Worm (Caenorhabditis elegans): Measurements from ENCODE around the gene Y45F10C.2.

Gene Y45F10C.2

DNA sequence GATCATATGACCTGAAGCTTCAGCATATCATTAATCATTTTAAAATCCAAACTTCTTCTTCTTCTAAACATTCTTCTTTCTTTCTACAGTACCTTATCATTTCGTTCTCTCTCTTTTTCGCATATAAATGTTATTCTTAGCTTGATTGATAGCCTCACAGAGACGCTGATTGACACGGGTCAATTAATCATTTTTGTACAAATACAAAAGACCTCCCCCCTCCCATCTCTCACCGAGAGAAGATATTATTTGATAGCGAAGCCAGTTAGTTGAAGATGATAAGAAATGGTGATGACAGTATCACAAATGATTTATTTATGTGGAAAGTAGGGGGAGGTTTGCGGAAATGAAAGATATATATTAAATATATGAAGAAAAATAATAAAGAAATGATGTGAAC, 20.3 kb upstream of the Y45F10C.2 start:
- peak; percentile 52 for TF ChIP-seq elt-2 (tag; optimal IDR thresholded peaks at IDR 0.05)
- no peak for TF ChIP-seq pax-1 (tag; optimal IDR thresholded peaks at IDR 0.05)
- no peak for TF ChIP-seq ama-1 (optimal IDR thresholded peaks at IDR 0.05)
- no peak for TF ChIP-seq nfya-1 (tag; optimal IDR thresholded peaks at IDR 0.05)
- peak; percentile 86 for TF ChIP-seq unc-55 (GFP tag; optimal IDR thresholded peaks at IDR 0.05)
- TF ChIP-seq npax-4 (tag; optimal IDR thresholded peaks at IDR 0.05) = no peak

DNA sequence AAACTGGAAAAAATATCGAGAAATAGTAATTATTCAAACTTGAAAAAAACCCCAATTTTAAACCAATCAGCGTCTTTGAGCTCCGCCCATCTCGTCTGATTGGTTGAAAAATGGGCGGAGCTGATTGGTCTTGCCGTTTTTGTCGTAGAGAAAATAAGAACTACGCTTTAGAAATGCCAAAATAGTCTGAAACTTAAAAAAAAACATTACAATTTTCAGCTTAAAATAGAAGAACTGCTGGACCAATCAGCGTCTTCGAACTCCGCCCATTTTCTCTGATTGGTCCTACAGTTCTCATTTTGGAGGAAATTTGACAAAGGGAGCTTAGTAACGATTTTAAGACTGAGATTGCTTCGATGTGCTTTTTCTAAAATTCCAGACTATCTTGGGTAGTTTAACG, 17.0 kb upstream of the Y45F10C.2 start:
- TF ChIP-seq nfya-1 (tag; optimal IDR thresholded peaks at IDR 0.05) (peak; percentile 77), pat-9 (tag; optimal IDR thresholded peaks at IDR 0.05) (no peak)

ce11 chrIV:13678649-13679048, 16.2 kb upstream of the Y45F10C.2 start, which contains the start of gene srlf-26:
Gene srlf-26, plus strand, starts transcription at chrIV:13678949.
- TF ChIP-seq nhr-232 (tag; optimal IDR thresholded peaks at IDR 0.05) (no peak), rnt-1 (tag; optimal IDR thresholded peaks at IDR 0.05) (no peak), ceh-34 (tag; optimal IDR thresholded peaks at IDR 0.05) (no peak), hlh-30 (tag; optimal IDR thresholded peaks at IDR 0.05; ENCODE audit: insufficient read depth) (no peak), nfya-1 (tag; optimal IDR thresholded peaks at IDR 0.05) (no peak), F13H6.1 (tag; optimal IDR thresholded peaks at IDR 0.05) (no peak), fkh-10 (GFP tag; optimal IDR thresholded peaks at IDR 0.05) (no peak), pqm-1 (tag; optimal IDR thresholded peaks at IDR 0.05) (no peak), hlh-13 (GFP tag; optimal IDR thresholded peaks at IDR 0.05) (no peak), che-1 (tag; optimal IDR thresholded peaks at IDR 0.05) (no peak), lim-6 (tag; optimal IDR thresholded peaks at IDR 0.05) (no peak), pha-2 (tag; optimal IDR thresholded peaks at IDR 0.05) (no peak), ceh-14 (tag; optimal IDR thresholded peaks at IDR 0.05) (no peak), T23F11.4 (GFP tag; optimal IDR thresholded peaks at IDR 0.05) (no peak), ttx-3 (tag; optimal IDR thresholded peaks at IDR 0.05) (no peak)

DNA sequence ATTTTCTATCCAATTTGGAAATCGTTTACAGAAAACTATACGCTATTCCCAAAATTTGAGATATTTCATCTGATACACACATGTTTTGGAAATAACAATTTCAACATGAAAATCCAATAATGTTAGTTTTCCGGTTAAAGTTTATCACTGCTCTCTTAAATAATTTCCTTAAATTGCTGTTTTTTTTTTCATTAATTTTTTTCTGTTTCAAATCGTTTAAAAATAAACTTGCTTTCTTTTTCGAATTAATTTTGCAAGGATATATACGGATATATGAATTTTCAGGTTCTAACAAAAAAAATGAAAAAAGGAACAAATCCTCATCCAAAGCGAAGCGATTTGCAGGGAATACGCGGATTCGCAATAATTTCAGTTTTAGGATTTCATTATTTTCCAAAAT, 11.0 kb upstream of the Y45F10C.2 start, which contains the start of gene oac-48:
oac-48 (plus strand) TSS at position 301 of the 400 bp plus-strand sequence.
- TF ChIP-seq ceh-18 (tag; optimal IDR thresholded peaks at IDR 0.05) (no peak), lin-11 (tag; optimal IDR thresholded peaks at IDR 0.05) (no peak), ceh-6 (GFP tag; optimal IDR thresholded peaks at IDR 0.05) (no peak), unc-3 (GFP tag; conservative IDR thresholded peaks at IDR 0.05) (no peak), unc-3 (tag; optimal IDR thresholded peaks at IDR 0.05) (no peak)

DNA sequence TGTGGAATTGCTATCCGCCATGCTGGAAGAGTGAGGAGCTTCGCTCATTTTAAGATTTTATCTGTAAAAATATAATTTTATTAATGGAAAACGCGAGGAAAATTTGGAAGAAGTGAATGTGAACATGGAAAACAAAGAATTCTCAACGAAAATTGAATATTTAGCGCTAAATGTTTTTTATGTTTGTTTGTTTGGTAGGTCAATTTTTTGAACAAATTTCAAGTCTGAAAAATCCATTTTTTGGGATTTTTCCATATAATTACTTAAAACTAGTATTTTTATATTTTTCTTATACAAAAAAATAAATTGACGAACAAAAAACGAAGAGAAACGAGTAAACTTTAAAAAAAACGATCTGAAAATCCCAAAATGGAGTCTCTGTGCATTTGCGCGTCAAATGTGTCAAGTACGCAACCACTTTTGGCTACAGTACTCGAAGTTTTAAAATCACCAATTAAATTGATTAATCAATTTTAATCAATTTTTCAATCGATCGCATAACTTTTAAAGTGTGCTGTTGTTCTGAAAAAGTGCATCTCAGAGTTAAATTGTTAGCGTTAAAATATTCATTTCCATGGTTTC, 4.5 kb upstream of the Y45F10C.2 start, which contains the start of gene fbxa-215:
fbxa-215 (minus strand) TSS at position 61 of the 582 bp plus-strand sequence.
- TF ChIP-seq sox-4 (tag; optimal IDR thresholded peaks at IDR 0.05) (no peak), ceh-45 (GFP tag; IDR thresholded peaks at IDR 0.05) (no peak), ceh-30 (tag; optimal IDR thresholded peaks at IDR 0.05) (no peak), nhr-11 (tag; optimal IDR thresholded peaks at IDR 0.05) (no peak), ceh-18 (tag; optimal IDR thresholded peaks at IDR 0.05) (no peak), tbx-7 (tag; optimal IDR thresholded peaks at IDR 0.05) (no peak), nfya-1 (tag; optimal IDR thresholded peaks at IDR 0.05) (no peak), ref-2 (tag; optimal IDR thresholded peaks at IDR 0.05) (no peak), dmd-4 (tag; optimal IDR thresholded peaks at IDR 0.05; ENCODE audit: borderline replicate concordance) (no peak), unc-3 (GFP tag; conservative IDR thresholded peaks at IDR 0.05) (no peak), unc-3 (tag; optimal IDR thresholded peaks at IDR 0.05) (no peak), hlh-30 (tag; optimal IDR thresholded peaks at IDR 0.05; ENCODE audit: insufficient read depth) (no peak), odd-2 (tag; optimal IDR thresholded peaks at IDR 0.05) (no peak), hlh-15 (tag; optimal IDR thresholded peaks at IDR 0.05) (no peak), ceh-48 (tag; optimal IDR thresholded peaks at IDR 0.05) (no peak), C08G9.2 (tag; optimal IDR thresholded peaks at IDR 0.05) (no peak), unc-86 (tag; optimal IDR thresholded peaks at IDR 0.05) (no peak), ceh-14 (tag; optimal IDR thresholded peaks at IDR 0.05) (no peak), ceh-31 (tag; optimal IDR thresholded peaks at IDR 0.05) (no peak), hlh-8 (tag; optimal IDR thresholded peaks at IDR 0.05) (no peak)
